Fruit fly (Drosophila melanogaster) S2 (cell line): ENCODE results near the gene Ccp84Ag.

Experiments used
- CG8478 ChIP-seq: fragments of >200 bp; optimal IDR thresholded peaks from 2 replicates; lab custom pipeline; 2018
- CTCF ChIP-seq, 2 experiments: fragments of >200 bp; optimal IDR thresholded peaks; 2 replicates each; lab custom pipeline; 2018

DNA sequence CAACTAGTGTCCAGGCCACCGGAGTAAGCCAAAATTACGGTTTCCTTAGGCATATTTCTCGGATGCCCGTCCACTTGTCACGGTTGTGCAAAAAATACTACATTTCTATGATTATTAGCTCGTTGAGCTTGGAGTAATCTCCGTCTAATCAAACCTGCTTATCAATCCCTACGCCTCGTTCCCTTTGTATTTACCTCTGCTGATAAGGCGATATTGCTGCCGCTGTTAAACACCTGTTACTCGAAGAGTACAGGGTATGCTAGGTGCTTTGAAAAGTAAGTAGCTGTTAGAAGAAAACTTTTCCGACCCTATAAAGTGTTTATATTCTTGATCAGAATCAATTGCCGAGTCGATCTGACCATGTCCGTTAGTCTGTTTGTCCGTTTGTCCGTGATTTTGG is 42.2 kb upstream of the Ccp84Ag start, which contains the start of gene Ass:
- TF ChIP-seq CG8478 (lab: Kevin White, UChicago) = no peak
- TF ChIP-seq CTCF (optimal IDR thresholded peaks at IDR 0.05; lab: Kevin White, UChicago) = no peak
